Fruit fly (Drosophila melanogaster) ovary, adult (tissue): ENCODE data around the gene CG14106.

Source experiments
- CG17801 ChIP-seq: fragments of 200-800 bp; optimal IDR thresholded peaks from 2 replicates; lab custom pipeline; 2019; ENCODE audit warnings: missing biosample characterization, mild to moderate bottlenecking, missing genetic modification characterization, moderate library complexity; ENCODE audit not compliant: partially characterized antibody

Gene CG14106

dm6 chr3L:13378202-13378601 is 47.3 kb downstream of the CG14106 start, which contains the start of gene SNCF:
Gene SNCF, plus strand, starts transcription at chr3L:13378583.
- TF ChIP-seq CG17801 (GFP tag; lab: Kevin White, UChicago): no peak

- TF ChIP-seq CG17801 (GFP tag; lab: Kevin White, UChicago): no peak
These were observed 47.8 kb downstream of the CG14106 start, which contains the start of gene CG14111 for dm6 chr3L:13377657-13378056. Gene CG14111, plus strand, starts transcription at chr3L:13377957.
